Worm (Caenorhabditis elegans) whole organism, L1 larva: ENCODE measurements around the gene ZK632.2.
A peak's percentile ranks its signal among the peaks of the same experiment; 100 is the strongest.

Source experiments
- C04F5.9 ChIP-seq: sonication (generic microtip); optimal IDR thresholded peaks from 2 replicates; lab custom pipeline; 2016; ENCODE audit warnings: missing genetic modification characterization, missing compliant biosample characterization
- F16B12.6 ChIP-seq: fragments of 150-350 bp; optimal IDR thresholded peaks from 2 replicates; lab custom pipeline; 2014; ENCODE audit warnings: missing biosample characterization, missing genetic modification characterization
- aly-2 ChIP-seq: fragments of 150-350 bp; optimal IDR thresholded peaks from 2 replicates; lab custom pipeline; 2014; ENCODE audit warnings: missing biosample characterization, missing genetic modification characterization
- ama-1 ChIP-seq: fragments of 150-350 bp; optimal IDR thresholded peaks from 2 replicates; lab custom pipeline; 2014
- blmp-1 ChIP-seq: fragments of 150-350 bp; optimal IDR thresholded peaks from 2 replicates; lab custom pipeline; 2014; ENCODE audit warnings: missing biosample characterization, missing genetic modification characterization
- ceh-82 ChIP-seq, 3 experiments: fragments of 150-350 bp in 1 of 3; sonication (generic microtip) in 2 of 3; optimal IDR thresholded peaks; 2 replicates each; lab custom pipeline; 2014 to 2017; ENCODE audit warnings: missing biosample characterization in 3 of 3, missing genetic modification characterization in 3 of 3
- ceh-90 ChIP-seq: sonication (generic microtip); optimal IDR thresholded peaks from 2 replicates; lab custom pipeline; 2016; ENCODE audit warnings: missing genetic modification characterization, missing compliant biosample characterization
- dpl-1 ChIP-seq, 3 experiments: fragments of 150-350 bp in 2 of 3; sonication (generic microtip) in 1 of 3; optimal IDR thresholded peaks; 2 replicates each; lab custom pipeline; 2014 to 2017; ENCODE audit warnings: missing biosample characterization in 3 of 3, missing genetic modification characterization in 3 of 3, missing genetic modification reagents in 3 of 3
- dsc-1 ChIP-seq: sonication (generic microtip); optimal IDR thresholded peaks from 2 replicates; lab custom pipeline; 2016; ENCODE audit warnings: mild to moderate bottlenecking, missing genetic modification characterization, missing compliant biosample characterization
- efl-1 ChIP-seq, 4 experiments: fragments of 150-350 bp; optimal IDR thresholded peaks in 3 of 4; peaks in 1 of 4; 1 replicate in 1 of 4; 2 replicates in 3 of 4; lab custom pipeline; 2014; ENCODE audit warnings: missing biosample characterization in 2 of 4, missing genetic modification characterization in 2 of 4, missing genetic modification reagents in 2 of 4
- elt-2 ChIP-seq: sonication (generic microtip); optimal IDR thresholded peaks from 2 replicates; lab custom pipeline; 2016; ENCODE audit warnings: missing genetic modification characterization, mild to moderate bottlenecking, inconsistent platforms, missing compliant biosample characterization, missing genetic modification reagents
- elt-3 ChIP-seq, 6 experiments: fragments of 150-350 bp in 1 of 6; sonication (generic microtip); optimal IDR thresholded peaks; 2 replicates each; lab custom pipeline; 2017 to 2018; ENCODE audit warnings: missing biosample characterization in 6 of 6, missing genetic modification characterization in 6 of 6, inconsistent platforms in 1 of 6
- fkh-4 ChIP-seq: sonication (generic microtip); optimal IDR thresholded peaks from 2 replicates; lab custom pipeline; 2016; ENCODE audit warnings: missing compliant biosample characterization, missing genetic modification characterization, borderline replicate concordance
- fos-1 ChIP-seq: fragments of 150-350 bp; optimal IDR thresholded peaks from 2 replicates; lab custom pipeline; 2014; ENCODE audit warnings: missing biosample characterization, missing genetic modification characterization
- grh-1 ChIP-seq: fragments of 200-800 bp; sonication (Bioruptor generic); IDR thresholded peaks from 2 replicates; pipeline ENCODE4 v1.3.6; 2022; ENCODE audit warnings: missing genetic modification reagents, missing genetic modification characterization, missing compliant biosample characterization
- hpl-2 ChIP-seq: fragments of 150-350 bp; optimal IDR thresholded peaks from 2 replicates; lab custom pipeline; 2014; ENCODE audit warnings: missing biosample characterization, missing genetic modification reagents, missing genetic modification characterization
- irx-1 ChIP-seq: sonication (generic microtip); optimal IDR thresholded peaks from 2 replicates; lab custom pipeline; 2016; ENCODE audit warnings: missing genetic modification characterization, missing compliant biosample characterization
- isw-1 ChIP-seq: fragments of 200-800 bp; sonication (Bioruptor generic); IDR thresholded peaks from 2 replicates; pipeline ENCODE4 v1.3.6; 2022; ENCODE audit warnings: missing genetic modification characterization, missing compliant biosample characterization
- jun-1 ChIP-seq: fragments of 150-350 bp; optimal IDR thresholded peaks from 2 replicates; lab custom pipeline; 2014; ENCODE audit warnings: missing biosample characterization, missing genetic modification reagents, missing genetic modification characterization
- lin-13 ChIP-seq: fragments of 150-350 bp; optimal IDR thresholded peaks from 2 replicates; lab custom pipeline; 2014; ENCODE audit warnings: missing biosample characterization, missing genetic modification reagents, missing genetic modification characterization
- lin-14 ChIP-seq: fragments of 200-800 bp; sonication (Bioruptor generic); optimal IDR thresholded peaks from 2 replicates; lab custom pipeline; 2018; ENCODE audit warnings: mild to moderate bottlenecking, missing genetic modification characterization, moderate library complexity, missing compliant biosample characterization
- lin-35 ChIP-seq, 2 experiments: fragments of 150-350 bp; optimal IDR thresholded peaks; 2 replicates each; lab custom pipeline; 2014; ENCODE audit warnings: missing biosample characterization in 2 of 2, missing genetic modification characterization in 2 of 2, missing genetic modification reagents in 2 of 2
- lir-3 ChIP-seq: sonication (generic microtip); optimal IDR thresholded peaks from 2 replicates; lab custom pipeline; 2016; ENCODE audit warnings: mild to moderate bottlenecking, missing genetic modification characterization, moderate library complexity, missing compliant biosample characterization; ENCODE audit not compliant: poor library complexity
- lsy-2 ChIP-seq, 2 experiments: fragments of 150-350 bp; optimal IDR thresholded peaks; 2 replicates each; lab custom pipeline; 2014; ENCODE audit warnings: missing biosample characterization in 2 of 2, missing genetic modification characterization in 2 of 2
- mdl-1 ChIP-seq, 2 experiments: fragments of 150-350 bp; optimal IDR thresholded peaks; 2 replicates each; lab custom pipeline; 2014 to 2017; ENCODE audit warnings: missing biosample characterization in 2 of 2, missing genetic modification characterization in 2 of 2, inconsistent platforms in 1 of 2
- mep-1 ChIP-seq: fragments of 150-350 bp; optimal IDR thresholded peaks from 2 replicates; lab custom pipeline; 2014; ENCODE audit warnings: missing biosample characterization, missing genetic modification characterization
- nhr-19 ChIP-seq: fragments of 200-800 bp; sonication (Bioruptor generic); conservative IDR thresholded peaks from 2 replicates; pipeline ENCODE4 v1.3.6; 2022; ENCODE audit warnings: missing genetic modification characterization, missing compliant biosample characterization
- nhr-20 ChIP-seq: sonication (generic microtip); optimal IDR thresholded peaks from 2 replicates; lab custom pipeline; 2016; ENCODE audit warnings: mild to moderate bottlenecking, missing genetic modification characterization, missing compliant biosample characterization
- nhr-47 ChIP-seq: sonication (generic microtip); optimal IDR thresholded peaks from 2 replicates; lab custom pipeline; 2016; ENCODE audit warnings: mild to moderate bottlenecking, missing genetic modification characterization, moderate library complexity, missing compliant biosample characterization
- nhr-71 ChIP-seq: sonication (generic microtip); optimal IDR thresholded peaks from 2 replicates; lab custom pipeline; 2016; ENCODE audit warnings: mild to moderate bottlenecking, missing genetic modification characterization, moderate library complexity, missing compliant biosample characterization
- nhr-77 ChIP-seq: fragments of 150-350 bp; optimal IDR thresholded peaks from 2 replicates; lab custom pipeline; 2014; ENCODE audit warnings: missing biosample characterization, missing genetic modification characterization
- nhr-85 ChIP-seq: sonication (generic microtip); peaks from one replicate; lab custom pipeline; 2016; ENCODE audit warnings: missing genetic modification characterization, inconsistent platforms, missing compliant biosample characterization
- nhr-90 ChIP-seq: sonication (generic microtip); optimal IDR thresholded peaks from 2 replicates; lab custom pipeline; 2016; ENCODE audit warnings: mild to moderate bottlenecking, missing genetic modification characterization, missing compliant biosample characterization; ENCODE audit not compliant: poor library complexity
- pax-3 ChIP-seq: fragments of 200-800 bp; sonication (Bioruptor generic); optimal IDR thresholded peaks from 2 replicates; lab custom pipeline; 2018; ENCODE audit warnings: mild to moderate bottlenecking, missing genetic modification characterization, moderate library complexity, missing compliant biosample characterization
- rnt-1 ChIP-seq: sonication (generic microtip); optimal IDR thresholded peaks from 2 replicates; lab custom pipeline; 2016; ENCODE audit warnings: mild to moderate bottlenecking, missing genetic modification characterization, moderate library complexity, missing compliant biosample characterization
- skn-1 ChIP-seq: fragments of 150-350 bp; optimal IDR thresholded peaks from 2 replicates; lab custom pipeline; 2014; ENCODE audit warnings: missing biosample characterization, missing genetic modification characterization
- snu-23 ChIP-seq: sonication (generic microtip); optimal IDR thresholded peaks from 2 replicates; lab custom pipeline; 2016; ENCODE audit warnings: missing genetic modification characterization, missing compliant biosample characterization
- sox-4 ChIP-seq: sonication (generic microtip); optimal IDR thresholded peaks from 2 replicates; lab custom pipeline; 2016; ENCODE audit warnings: missing genetic modification characterization, missing compliant biosample characterization
- sptf-1 ChIP-seq: fragments of 150-350 bp; optimal IDR thresholded peaks from 2 replicates; lab custom pipeline; 2014; ENCODE audit warnings: missing biosample characterization, missing genetic modification characterization
- swsn-7 ChIP-seq: sonication (generic microtip); optimal IDR thresholded peaks from 2 replicates; lab custom pipeline; 2016; ENCODE audit warnings: missing genetic modification characterization, missing compliant biosample characterization
- tbx-2 ChIP-seq: sonication (generic microtip); optimal IDR thresholded peaks from 2 replicates; lab custom pipeline; 2016; ENCODE audit warnings: missing genetic modification characterization, missing compliant biosample characterization
- unc-130 ChIP-seq: fragments of 150-350 bp; optimal IDR thresholded peaks from 2 replicates; lab custom pipeline; 2017; ENCODE audit warnings: missing biosample characterization, missing genetic modification characterization, inconsistent platforms
- unc-98 ChIP-seq: fragments of 200-800 bp; sonication (Bioruptor generic); IDR thresholded peaks from 2 replicates; pipeline ENCODE4 v1.3.6; 2022; ENCODE audit warnings: missing genetic modification characterization, missing compliant biosample characterization
- xbp-1 ChIP-seq: sonication (generic microtip); optimal IDR thresholded peaks from 2 replicates; lab custom pipeline; 2016; ENCODE audit warnings: missing genetic modification characterization, missing compliant biosample characterization
- ztf-11 ChIP-seq, 2 experiments: sonication (generic microtip); optimal IDR thresholded peaks; 2 replicates each; lab custom pipeline; 2016 to 2017; ENCODE audit warnings: missing genetic modification characterization in 2 of 2, missing biosample characterization in 1 of 2, missing compliant biosample characterization in 1 of 2
- ztf-4 ChIP-seq: fragments of 150-350 bp; optimal IDR thresholded peaks from 2 replicates; lab custom pipeline; 2014; ENCODE audit warnings: missing biosample characterization, missing genetic modification characterization

Gene ZK632.2

ce11 chrIII:9826005-9826404 is 27.1 kb downstream of the ZK632.2 start:
- TF ChIP-seq aly-2, result peak; percentile 15
- peak; percentile 28 for TF ChIP-seq irx-1 (tag; lab: Kevin White, UChicago)
- TF ChIP-seq lin-13, result peak; percentile 62
- peak; percentile 10 to 61 for TF ChIP-seq lin-35 (GFP tag; optimal IDR thresholded peaks at IDR 0.05; lab: Kevin White, UChicago)
- TF ChIP-seq hpl-2 (GFP tag; lab: Kevin White, UChicago), result peak; percentile 10
- TF ChIP-seq ama-1 (lab: Kevin White, UChicago), result peak; percentile 89
- TF ChIP-seq dpl-1 (GFP tag; optimal IDR thresholded peaks at IDR 0.05; lab: Kevin White, UChicago), result peak; percentile 9 to 40 (median 26)
- no peak for TF ChIP-seq ztf-11 (tag; optimal IDR thresholded peaks at IDR 0.05; lab: Kevin White, UChicago)
- peak; percentile 82 for TF ChIP-seq lin-14 (GFP tag; lab: Kevin White, UChicago)
- peak; percentile 71 for TF ChIP-seq nhr-20 (tag; lab: Kevin White, UChicago)
- no peak for TF ChIP-seq sptf-1 (tag; lab: Kevin White, UChicago)
- no peak for TF ChIP-seq isw-1 (GFP tag; lab: Robert Waterston, UW)
- TF ChIP-seq nhr-77 (tag; lab: Kevin White, UChicago), result peak; percentile 1
- TF ChIP-seq unc-98 (GFP tag; lab: Robert Waterston, UW), result no peak
- TF ChIP-seq jun-1 (tag; lab: Kevin White, UChicago), result peak; percentile 17
- TF ChIP-seq ceh-90, result no peak
- TF ChIP-seq pax-3 (tag; lab: Kevin White, UChicago), result no peak
- peak; percentile 65 for TF ChIP-seq nhr-47 (tag; lab: Kevin White, UChicago)
- TF ChIP-seq xbp-1 (tag; lab: Kevin White, UChicago), result peak; percentile 11
- TF ChIP-seq ceh-82 (tag; optimal IDR thresholded peaks at IDR 0.05; lab: Kevin White, UChicago), result peak in 1 of 3 experiments; percentile 25
- TF ChIP-seq elt-2 (tag; lab: Kevin White, UChicago), result peak; percentile 61
- peak; percentile 65 to 81 for TF ChIP-seq lsy-2 (tag; optimal IDR thresholded peaks at IDR 0.05; lab: Kevin White, UChicago)
- peak in 1 of 2 experiments; percentile 66 for TF ChIP-seq mdl-1 (tag; optimal IDR thresholded peaks at IDR 0.05; lab: Kevin White, UChicago)
- TF ChIP-seq dsc-1 (tag; lab: Kevin White, UChicago), result no peak
- peak; percentile 31 for TF ChIP-seq unc-130 (tag; lab: Kevin White, UChicago)
- peak; percentile 12 for TF ChIP-seq C04F5.9 (tag; lab: Kevin White, UChicago)
- TF ChIP-seq mep-1 (tag; lab: Kevin White, UChicago), result peak; percentile 76
- TF ChIP-seq rnt-1 (tag; lab: Kevin White, UChicago), result peak; percentile 53
- TF ChIP-seq grh-1 (GFP tag; lab: Robert Waterston, UW), result 0 out of 2 replicates have a peak, but pooled peaks have one; percentile 10
- TF ChIP-seq snu-23 (GFP tag; lab: Kevin White, UChicago), result peak; percentile 75
- TF ChIP-seq tbx-2 (tag; lab: Kevin White, UChicago), result peak; percentile 56
- peak; percentile 43 for TF ChIP-seq blmp-1 (tag; lab: Kevin White, UChicago)
- TF ChIP-seq skn-1 (tag; lab: Kevin White, UChicago), result peak; percentile 61
- TF ChIP-seq swsn-7 (tag; lab: Kevin White, UChicago), result peak; percentile 56
- TF ChIP-seq F16B12.6 (tag; lab: Kevin White, UChicago), result peak; percentile 60
- no peak for TF ChIP-seq elt-3 (tag; optimal IDR thresholded peaks at IDR 0.05; lab: Kevin White, UChicago)
- peak; percentile 42 for TF ChIP-seq nhr-90 (tag; lab: Kevin White, UChicago)
- no peak for TF ChIP-seq sox-4 (tag; lab: Kevin White, UChicago)
- peak; percentile 48 for TF ChIP-seq nhr-19 (GFP tag; lab: Robert Waterston, UW)
- TF ChIP-seq ztf-4 (tag; lab: Kevin White, UChicago), result peak; percentile 18
- peak; percentile 84 for TF ChIP-seq nhr-71 (tag; lab: Kevin White, UChicago)
- TF ChIP-seq efl-1 (optimal IDR thresholded peaks at IDR 0.05; lab: Kevin White, UChicago), result peak; percentile 36 to 53
- peak; percentile 44 to 81 for TF ChIP-seq efl-1 (GFP tag; optimal IDR thresholded peaks at IDR 0.05 in 1 of 2; lab: Kevin White, UChicago)
- no peak for TF ChIP-seq fkh-4 (tag; lab: Kevin White, UChicago)
- TF ChIP-seq fos-1 (tag; lab: Kevin White, UChicago), result peak; percentile 41
- TF ChIP-seq lir-3, result peak; percentile 11
- peak; percentile 86 for TF ChIP-seq nhr-85 (tag; lab: Kevin White, UChicago)
